Worm (Caenorhabditis elegans) whole organism, L4 larva: ENCODE data around the gene flh-3.

Source experiments
- aly-2 ChIP-seq: sonication (generic microtip); optimal IDR thresholded peaks from 2 replicates; lab custom pipeline; 2018; ENCODE audit warnings: missing biosample characterization, missing genetic modification characterization
- daf-12 ChIP-seq: fragments of 150-350 bp; optimal IDR thresholded peaks from 2 replicates; lab custom pipeline; 2014; ENCODE audit warnings: missing biosample characterization, missing genetic modification reagents, missing genetic modification characterization

DNA sequence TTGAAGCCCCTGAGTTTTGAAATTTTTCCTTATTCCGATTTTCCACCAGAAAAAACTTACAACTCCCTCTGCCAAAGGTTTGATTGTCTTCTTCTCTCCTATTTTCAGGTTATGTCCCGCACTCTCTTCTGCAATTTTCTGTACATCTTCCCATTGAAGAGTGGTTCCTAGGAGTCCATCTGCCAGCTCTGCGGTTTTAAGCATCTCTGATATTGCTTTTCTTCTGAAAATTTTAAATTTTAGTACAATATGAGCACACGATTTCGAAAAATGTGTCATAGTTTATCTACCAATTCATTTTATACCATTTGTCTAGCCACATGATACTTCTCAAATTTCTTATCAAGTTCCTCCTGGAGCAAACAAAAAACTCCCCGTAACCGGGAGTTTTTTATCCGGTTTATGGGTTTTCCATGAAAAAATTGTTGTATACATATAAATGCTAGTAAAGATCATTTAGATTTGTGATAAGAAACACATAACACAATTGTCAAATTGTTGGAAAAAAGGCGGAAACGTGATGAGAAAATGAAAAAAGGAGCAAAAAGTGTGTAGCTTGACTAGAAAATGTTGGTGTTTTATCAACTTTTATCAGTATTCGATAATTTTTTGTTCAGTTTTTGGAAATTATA lies 41.2 kb downstream of the flh-3 start:
- TF ChIP-seq aly-2 (tag; lab: Kevin White, UChicago) (no peak), daf-12 (tag; lab: Kevin White, UChicago) (no peak)
